Worm (Caenorhabditis elegans) whole organism, L1 larva: Measurements from ENCODE around the gene ZK829.1.

Experiments used
- C04F5.9 ChIP-seq: sonication (generic microtip); optimal IDR thresholded peaks from 2 replicates; lab custom pipeline; 2016; ENCODE audit warnings: missing genetic modification characterization, missing compliant biosample characterization
- C34B4.2 ChIP-seq: sonication (generic microtip); optimal IDR thresholded peaks from 2 replicates; lab custom pipeline; 2017; ENCODE audit warnings: mild to moderate bottlenecking, missing genetic modification characterization, missing compliant biosample characterization
- aha-1 ChIP-seq: fragments of 150-350 bp; optimal IDR thresholded peaks from 2 replicates; lab custom pipeline; 2014; ENCODE audit warnings: missing biosample characterization, missing genetic modification characterization
- aly-2 ChIP-seq: fragments of 150-350 bp; optimal IDR thresholded peaks from 2 replicates; lab custom pipeline; 2014; ENCODE audit warnings: missing biosample characterization, missing genetic modification characterization
- ama-1 ChIP-seq: fragments of 150-350 bp; optimal IDR thresholded peaks from 2 replicates; lab custom pipeline; 2014
- blmp-1 ChIP-seq: fragments of 150-350 bp; optimal IDR thresholded peaks from 2 replicates; lab custom pipeline; 2014; ENCODE audit warnings: missing biosample characterization, missing genetic modification characterization
- ceh-63 ChIP-seq: fragments of 200-800 bp; sonication (Bioruptor generic); optimal IDR thresholded peaks from 2 replicates; lab custom pipeline; 2018; ENCODE audit warnings: mild to moderate bottlenecking, missing genetic modification characterization, missing compliant biosample characterization
- ceh-8 ChIP-seq: fragments of 200-800 bp; sonication (Bioruptor generic); optimal IDR thresholded peaks from 2 replicates; lab custom pipeline; 2018; ENCODE audit warnings: mild to moderate bottlenecking, missing genetic modification characterization, moderate library complexity, missing compliant biosample characterization
- efl-1 ChIP-seq, 4 experiments: fragments of 150-350 bp; optimal IDR thresholded peaks in 3 of 4; peaks in 1 of 4; 1 replicate in 1 of 4; 2 replicates in 3 of 4; lab custom pipeline; 2014; ENCODE audit warnings: missing biosample characterization in 2 of 4, missing genetic modification characterization in 2 of 4, missing genetic modification reagents in 2 of 4
- egl-13 ChIP-seq: sonication (generic microtip); optimal IDR thresholded peaks from 2 replicates; lab custom pipeline; 2016; ENCODE audit warnings: missing genotype, missing genetic modification reagents, missing genetic modification characterization, missing compliant biosample characterization
- elt-2 ChIP-seq: sonication (generic microtip); optimal IDR thresholded peaks from 2 replicates; lab custom pipeline; 2016; ENCODE audit warnings: missing genetic modification characterization, mild to moderate bottlenecking, inconsistent platforms, missing compliant biosample characterization, missing genetic modification reagents
- elt-3 ChIP-seq, 6 experiments: fragments of 150-350 bp in 1 of 6; sonication (generic microtip); optimal IDR thresholded peaks; 2 replicates each; lab custom pipeline; 2017 to 2018; ENCODE audit warnings: missing biosample characterization in 6 of 6, missing genetic modification characterization in 6 of 6, inconsistent platforms in 1 of 6
- ets-5 ChIP-seq: fragments of 200-800 bp; sonication (Bioruptor generic); IDR thresholded peaks from 2 replicates; pipeline ENCODE4 v1.3.6; 2022; ENCODE audit warnings: missing genetic modification characterization, missing compliant biosample characterization
- fkh-10 ChIP-seq: sonication (generic microtip); optimal IDR thresholded peaks from 2 replicates; lab custom pipeline; 2017; ENCODE audit warnings: missing biosample characterization, missing genetic modification reagents, missing genetic modification characterization
- grh-1 ChIP-seq: fragments of 200-800 bp; sonication (Bioruptor generic); IDR thresholded peaks from 2 replicates; pipeline ENCODE4 v1.3.6; 2022; ENCODE audit warnings: missing genetic modification reagents, missing genetic modification characterization, missing compliant biosample characterization
- hpl-2 ChIP-seq: fragments of 150-350 bp; optimal IDR thresholded peaks from 2 replicates; lab custom pipeline; 2014; ENCODE audit warnings: missing biosample characterization, missing genetic modification reagents, missing genetic modification characterization
- irx-1 ChIP-seq: sonication (generic microtip); optimal IDR thresholded peaks from 2 replicates; lab custom pipeline; 2016; ENCODE audit warnings: missing genetic modification characterization, missing compliant biosample characterization
- jun-1 ChIP-seq: fragments of 150-350 bp; optimal IDR thresholded peaks from 2 replicates; lab custom pipeline; 2014; ENCODE audit warnings: missing biosample characterization, missing genetic modification reagents, missing genetic modification characterization
- lin-14 ChIP-seq: fragments of 200-800 bp; sonication (Bioruptor generic); optimal IDR thresholded peaks from 2 replicates; lab custom pipeline; 2018; ENCODE audit warnings: mild to moderate bottlenecking, missing genetic modification characterization, moderate library complexity, missing compliant biosample characterization
- lin-35 ChIP-seq, 2 experiments: fragments of 150-350 bp; optimal IDR thresholded peaks; 2 replicates each; lab custom pipeline; 2014; ENCODE audit warnings: missing biosample characterization in 2 of 2, missing genetic modification characterization in 2 of 2, missing genetic modification reagents in 2 of 2
- lsy-2 ChIP-seq, 2 experiments: fragments of 150-350 bp; optimal IDR thresholded peaks; 2 replicates each; lab custom pipeline; 2014; ENCODE audit warnings: missing biosample characterization in 2 of 2, missing genetic modification characterization in 2 of 2
- mab-9 ChIP-seq: fragments of 200-800 bp; sonication (Bioruptor generic); IDR thresholded peaks from 2 replicates; pipeline ENCODE4 v1.3.6; 2022; ENCODE audit warnings: missing genetic modification reagents, missing genetic modification characterization, missing compliant biosample characterization
- mef-2 ChIP-seq: fragments of 150-350 bp; optimal IDR thresholded peaks from 2 replicates; lab custom pipeline; 2014; ENCODE audit warnings: missing biosample characterization, missing genetic modification characterization
- mep-1 ChIP-seq: fragments of 150-350 bp; optimal IDR thresholded peaks from 2 replicates; lab custom pipeline; 2014; ENCODE audit warnings: missing biosample characterization, missing genetic modification characterization
- nhr-19 ChIP-seq: fragments of 200-800 bp; sonication (Bioruptor generic); conservative IDR thresholded peaks from 2 replicates; pipeline ENCODE4 v1.3.6; 2022; ENCODE audit warnings: missing genetic modification characterization, missing compliant biosample characterization
- nhr-20 ChIP-seq: sonication (generic microtip); optimal IDR thresholded peaks from 2 replicates; lab custom pipeline; 2016; ENCODE audit warnings: mild to moderate bottlenecking, missing genetic modification characterization, missing compliant biosample characterization
- nhr-237 ChIP-seq: fragments of 150-350 bp; optimal IDR thresholded peaks from 2 replicates; lab custom pipeline; 2014; ENCODE audit warnings: missing biosample characterization, missing genetic modification characterization
- nhr-28 ChIP-seq: fragments of 150-350 bp; optimal IDR thresholded peaks from 2 replicates; lab custom pipeline; 2014; ENCODE audit warnings: missing biosample characterization, missing genetic modification characterization
- nhr-47 ChIP-seq: sonication (generic microtip); optimal IDR thresholded peaks from 2 replicates; lab custom pipeline; 2016; ENCODE audit warnings: mild to moderate bottlenecking, missing genetic modification characterization, moderate library complexity, missing compliant biosample characterization
- nhr-71 ChIP-seq: sonication (generic microtip); optimal IDR thresholded peaks from 2 replicates; lab custom pipeline; 2016; ENCODE audit warnings: mild to moderate bottlenecking, missing genetic modification characterization, moderate library complexity, missing compliant biosample characterization
- nhr-77 ChIP-seq: fragments of 150-350 bp; optimal IDR thresholded peaks from 2 replicates; lab custom pipeline; 2014; ENCODE audit warnings: missing biosample characterization, missing genetic modification characterization
- nhr-85 ChIP-seq: sonication (generic microtip); peaks from one replicate; lab custom pipeline; 2016; ENCODE audit warnings: missing genetic modification characterization, inconsistent platforms, missing compliant biosample characterization
- nhr-90 ChIP-seq: sonication (generic microtip); optimal IDR thresholded peaks from 2 replicates; lab custom pipeline; 2016; ENCODE audit warnings: mild to moderate bottlenecking, missing genetic modification characterization, missing compliant biosample characterization; ENCODE audit not compliant: poor library complexity
- pag-3 ChIP-seq: sonication (generic microtip); optimal IDR thresholded peaks from 2 replicates; lab custom pipeline; 2017; ENCODE audit warnings: missing genetic modification characterization, mild to moderate bottlenecking, missing compliant biosample characterization, antibody characterized with exemption, borderline replicate concordance; ENCODE audit not compliant: insufficient read depth
- pax-3 ChIP-seq: fragments of 200-800 bp; sonication (Bioruptor generic); optimal IDR thresholded peaks from 2 replicates; lab custom pipeline; 2018; ENCODE audit warnings: mild to moderate bottlenecking, missing genetic modification characterization, moderate library complexity, missing compliant biosample characterization
- rnt-1 ChIP-seq: sonication (generic microtip); optimal IDR thresholded peaks from 2 replicates; lab custom pipeline; 2016; ENCODE audit warnings: mild to moderate bottlenecking, missing genetic modification characterization, moderate library complexity, missing compliant biosample characterization
- snpc-4 ChIP-seq: fragments of 150-350 bp; optimal IDR thresholded peaks from 2 replicates; lab custom pipeline; 2014; ENCODE audit warnings: missing biosample characterization, missing genetic modification characterization
- snu-23 ChIP-seq: sonication (generic microtip); optimal IDR thresholded peaks from 2 replicates; lab custom pipeline; 2016; ENCODE audit warnings: missing genetic modification characterization, missing compliant biosample characterization
- swsn-7 ChIP-seq: sonication (generic microtip); optimal IDR thresholded peaks from 2 replicates; lab custom pipeline; 2016; ENCODE audit warnings: missing genetic modification characterization, missing compliant biosample characterization
- tbx-2 ChIP-seq: sonication (generic microtip); optimal IDR thresholded peaks from 2 replicates; lab custom pipeline; 2016; ENCODE audit warnings: missing genetic modification characterization, missing compliant biosample characterization
- tlp-1 ChIP-seq: fragments of 150-350 bp; optimal IDR thresholded peaks from 2 replicates; lab custom pipeline; 2014; ENCODE audit warnings: missing biosample characterization, missing genetic modification characterization
- unc-62 ChIP-seq: fragments of 150-350 bp; optimal IDR thresholded peaks from 2 replicates; lab custom pipeline; 2014; ENCODE audit warnings: missing biosample characterization, missing genetic modification reagents, missing genetic modification characterization
- unc-98 ChIP-seq: fragments of 200-800 bp; sonication (Bioruptor generic); IDR thresholded peaks from 2 replicates; pipeline ENCODE4 v1.3.6; 2022; ENCODE audit warnings: missing genetic modification characterization, missing compliant biosample characterization
- xbp-1 ChIP-seq: sonication (generic microtip); optimal IDR thresholded peaks from 2 replicates; lab custom pipeline; 2016; ENCODE audit warnings: missing genetic modification characterization, missing compliant biosample characterization
- zip-4 ChIP-seq: fragments of 200-800 bp; sonication (Bioruptor generic); optimal IDR thresholded peaks from 2 replicates; lab custom pipeline; 2018; ENCODE audit warnings: mild to moderate bottlenecking, missing genetic modification characterization, moderate library complexity, missing compliant biosample characterization
- ztf-11 ChIP-seq, 2 experiments: sonication (generic microtip); optimal IDR thresholded peaks; 2 replicates each; lab custom pipeline; 2016 to 2017; ENCODE audit warnings: missing genetic modification characterization in 2 of 2, missing biosample characterization in 1 of 2, missing compliant biosample characterization in 1 of 2
- ztf-4 ChIP-seq: fragments of 150-350 bp; optimal IDR thresholded peaks from 2 replicates; lab custom pipeline; 2014; ENCODE audit warnings: missing biosample characterization, missing genetic modification characterization

ZK829.1 gene

DNA sequence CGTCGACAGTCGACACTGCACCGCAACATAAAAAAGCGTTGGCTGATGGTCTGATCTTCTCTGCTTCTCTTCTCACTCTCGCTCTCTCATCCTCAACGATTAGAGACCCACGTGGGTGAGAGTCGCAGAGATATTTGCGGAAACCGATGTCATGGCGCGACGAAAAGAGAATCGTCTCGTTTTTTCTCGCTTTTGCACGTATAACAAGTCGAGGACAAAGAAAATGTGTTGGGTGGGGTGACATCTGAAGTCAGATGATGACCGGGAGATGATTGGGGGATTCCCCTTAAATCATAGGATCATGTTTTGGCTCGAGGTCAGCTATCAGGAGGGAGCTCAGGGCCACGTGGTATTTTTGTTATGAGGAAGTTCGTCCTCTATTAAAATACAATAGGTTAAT lies 14.2 kb upstream of the ZK829.1 start (continued):
- TF ChIP-seq xbp-1 (tag; lab: Kevin White, UChicago): peak; percentile 85
- TF ChIP-seq pag-3 (tag; lab: Kevin White, UChicago): no peak
- peak; percentile 93 for TF ChIP-seq mep-1 (tag; lab: Kevin White, UChicago)
- peak; percentile 83 for TF ChIP-seq swsn-7
- peak; percentile 94 for TF ChIP-seq nhr-19 (GFP tag; lab: Robert Waterston, UW)
- peak; percentile 78 to 97 (median 92) for TF ChIP-seq elt-3 (tag; optimal IDR thresholded peaks at IDR 0.05; lab: Kevin White, UChicago)
- peak; percentile 84 for TF ChIP-seq irx-1
- peak; percentile 81 for TF ChIP-seq mef-2 (tag; lab: Kevin White, UChicago)
- TF ChIP-seq ztf-4 (tag; lab: Kevin White, UChicago): peak; percentile 90
- TF ChIP-seq fkh-10 (GFP tag; lab: Kevin White, UChicago): no peak
- TF ChIP-seq C04F5.9: peak; percentile 79
- TF ChIP-seq egl-13: peak; percentile 57
- peak; percentile 81 for TF ChIP-seq nhr-77 (tag; lab: Kevin White, UChicago)
- TF ChIP-seq unc-62 (GFP tag; lab: Kevin White, UChicago): no peak
- peak; percentile 74 for TF ChIP-seq unc-98 (GFP tag; lab: Robert Waterston, UW)
- no peak for TF ChIP-seq C34B4.2 (tag; lab: Kevin White, UChicago)
- peak in 1 of 2 experiments; percentile 32 for TF ChIP-seq ztf-11 (tag; optimal IDR thresholded peaks at IDR 0.05; lab: Kevin White, UChicago)
- TF ChIP-seq nhr-28: no peak
- TF ChIP-seq lin-35 (GFP tag; optimal IDR thresholded peaks at IDR 0.05; lab: Kevin White, UChicago): peak; percentile 65 to 89
- TF ChIP-seq aha-1 (tag; lab: Kevin White, UChicago): peak; percentile 83
- peak; percentile 96 for TF ChIP-seq snu-23 (GFP tag; lab: Kevin White, UChicago)
- peak; percentile 62 for TF ChIP-seq mab-9 (GFP tag; lab: Robert Waterston, UW)
- TF ChIP-seq ets-5 (GFP tag; lab: Robert Waterston, UW): no peak
- peak; percentile 94 for TF ChIP-seq nhr-90
- TF ChIP-seq nhr-71 (tag; lab: Kevin White, UChicago): peak; percentile 99
- peak; percentile 46 for TF ChIP-seq hpl-2 (GFP tag; lab: Kevin White, UChicago)
- peak; percentile 99 for TF ChIP-seq lin-14
- TF ChIP-seq ceh-8: no peak
- peak; percentile 33 for TF ChIP-seq snpc-4 (tag; lab: Kevin White, UChicago)
- peak; percentile 11 for TF ChIP-seq zip-4 (GFP tag; lab: Kevin White, UChicago)
- TF ChIP-seq nhr-237 (tag; lab: Kevin White, UChicago): peak; percentile 68

- TF ChIP-seq elt-3 (tag; optimal IDR thresholded peaks at IDR 0.05; lab: Kevin White, UChicago): peak in 5 of 6 experiments; percentile 15 to 73 (median 30)
- TF ChIP-seq blmp-1 (tag; lab: Kevin White, UChicago): peak; percentile 67
- no peak for TF ChIP-seq ceh-63 (GFP tag; lab: Kevin White, UChicago)
- peak in 1 of 2 experiments; percentile 50 for TF ChIP-seq lin-35 (GFP tag; optimal IDR thresholded peaks at IDR 0.05; lab: Kevin White, UChicago)
- no peak for TF ChIP-seq nhr-85 (tag; lab: Kevin White, UChicago)
- TF ChIP-seq efl-1 (optimal IDR thresholded peaks at IDR 0.05; lab: Kevin White, UChicago): peak in 1 of 2 experiments; percentile 15
- no peak for TF ChIP-seq efl-1 (GFP tag; optimal IDR thresholded peaks at IDR 0.05 in 1 of 2; lab: Kevin White, UChicago)
- peak; percentile 1 for TF ChIP-seq xbp-1 (tag; lab: Kevin White, UChicago)
- TF ChIP-seq tlp-1: peak; percentile 54
- TF ChIP-seq swsn-7: peak; percentile 13
- peak; percentile 14 for TF ChIP-seq nhr-47
- no peak for TF ChIP-seq zip-4 (GFP tag; lab: Kevin White, UChicago)
- TF ChIP-seq jun-1 (tag; lab: Kevin White, UChicago): peak; percentile 32
- TF ChIP-seq grh-1 (GFP tag; lab: Robert Waterston, UW): 0 out of 2 replicates have a peak, but pooled peaks have one; percentile 24
- TF ChIP-seq hpl-2 (GFP tag; lab: Kevin White, UChicago): peak; percentile 43
- peak; percentile 99 for TF ChIP-seq elt-2
- peak; percentile 83 for TF ChIP-seq nhr-20 (tag; lab: Kevin White, UChicago)
- TF ChIP-seq lsy-2 (tag; optimal IDR thresholded peaks at IDR 0.05; lab: Kevin White, UChicago): peak; percentile 21 to 29
- TF ChIP-seq lin-14: peak; percentile 34
- TF ChIP-seq tbx-2 (tag; lab: Kevin White, UChicago): peak; percentile 7
- TF ChIP-seq nhr-19 (GFP tag; lab: Robert Waterston, UW): peak; percentile 30; the same call in 1 of the 2 replicates
- TF ChIP-seq rnt-1: no peak
- peak; percentile 80 for TF ChIP-seq ama-1 (lab: Kevin White, UChicago)
- TF ChIP-seq C34B4.2 (tag; lab: Kevin White, UChicago): no peak
- TF ChIP-seq nhr-71 (tag; lab: Kevin White, UChicago): peak; percentile 74
- peak; percentile 93 for TF ChIP-seq aly-2
- no peak for TF ChIP-seq ceh-8
- TF ChIP-seq ztf-4 (tag; lab: Kevin White, UChicago): peak; percentile 74
- TF ChIP-seq nhr-90: peak; percentile 55
- TF ChIP-seq snu-23 (GFP tag; lab: Kevin White, UChicago): peak; percentile 50
- TF ChIP-seq ets-5 (GFP tag; lab: Robert Waterston, UW): no peak
- peak; percentile 37 for TF ChIP-seq pax-3 (tag; lab: Kevin White, UChicago)
- TF ChIP-seq nhr-77 (tag; lab: Kevin White, UChicago): no peak
Measured at ce11 chrIV:11955592-11955991, 13.4 kb upstream of the ZK829.1 start.
